Fruit fly (Drosophila melanogaster): ENCODE data around the gene CG31460.

Gene CG31460

dm6 chr3R:8523668-8524067 is 38.8 kb upstream of the CG31460 start, which contains the start of gene CG31259 (continued):
- TF ChIP-seq CG15514 (GFP tag; optimal IDR thresholded peaks at IDR 0.05) (no peak), nerfin-2 (GFP tag; IDR thresholded peaks at IDR 0.05; ENCODE audit: partially characterized antibody) (no peak), az2 (GFP tag; optimal IDR thresholded peaks at IDR 0.05) (no peak), knrl (GFP tag; IDR thresholded peaks at IDR 0.05; ENCODE audit: partially characterized antibody) (no peak), hth (optimal IDR thresholded peaks at IDR 0.05) (no peak), Lim3 (GFP tag; IDR thresholded peaks at IDR 0.05) (no peak), CG12104 (GFP tag; optimal IDR thresholded peaks at IDR 0.05) (no peak), p53 (GFP tag; optimal IDR thresholded peaks at IDR 0.05) (no peak), CG18619 (GFP tag; optimal IDR thresholded peaks at IDR 0.05) (no peak), CG4707 (GFP tag; optimal IDR thresholded peaks at IDR 0.05) (no peak), chinmo (GFP tag; IDR thresholded peaks at IDR 0.05; ENCODE audit: partially characterized antibody) (peak; percentile 66; the same call in 1 of the 4 replicates), tx (GFP tag; optimal IDR thresholded peaks at IDR 0.05) (no peak), BEAF-32 (GFP tag; optimal IDR thresholded peaks at IDR 0.05) (no peak), Rfx (GFP tag; IDR thresholded peaks at IDR 0.05) (no peak), CG12299 (tag; optimal IDR thresholded peaks at IDR 0.05) (no peak), CG11723 (GFP tag; optimal IDR thresholded peaks at IDR 0.05) (no peak), MBD-R2 (GFP tag; IDR thresholded peaks at IDR 0.05) (no peak), Ptx1 (GFP tag; IDR thresholded peaks at IDR 0.05) (no peak), sug (tag; optimal IDR thresholded peaks at IDR 0.05) (peak; percentile 86), Hr3 (GFP tag; optimal IDR thresholded peaks at IDR 0.05) (no peak), zfh2 (GFP tag; optimal IDR thresholded peaks at IDR 0.05) (no peak), Antp (GFP tag; optimal IDR thresholded peaks at IDR 0.05) (no peak), CG6765 (GFP tag; optimal IDR thresholded peaks at IDR 0.05) (no peak), CG10267 (tag; optimal IDR thresholded peaks at IDR 0.05) (no peak), Neu2 (GFP tag; optimal IDR thresholded peaks at IDR 0.05; ENCODE audit: borderline replicate concordance) (no peak), mirr (GFP tag; optimal IDR thresholded peaks at IDR 0.05) (peak; percentile 52), PHDP (tag; optimal IDR thresholded peaks at IDR 0.05) (no peak), grau (tag; optimal IDR thresholded peaks at IDR 0.05) (no peak), Hr78 (GFP tag; optimal IDR thresholded peaks at IDR 0.05) (no peak), da (GFP tag; optimal IDR thresholded peaks at IDR 0.05) (no peak), CG10565 (GFP tag; optimal IDR thresholded peaks at IDR 0.05) (no peak), CG12659 (GFP tag; optimal IDR thresholded peaks at IDR 0.05) (no peak), Dp (GFP tag; optimal IDR thresholded peaks at IDR 0.05) (no peak), Dad (GFP tag; optimal IDR thresholded peaks at IDR 0.05) (no peak), Dbx (GFP tag; IDR thresholded peaks at IDR 0.05) (no peak), Elba2 (GFP tag; optimal IDR thresholded peaks at IDR 0.05) (no peak), jing (GFP tag; optimal IDR thresholded peaks at IDR 0.05) (no peak), gsb-n (tag; optimal IDR thresholded peaks at IDR 0.05) (no peak), row (GFP tag; IDR thresholded peaks at IDR 0.05) (peak; percentile 16; the same call in 1 of the 3 replicates), bab2 (GFP tag; optimal IDR thresholded peaks at IDR 0.05) (no peak), Adf1 (GFP tag; IDR thresholded peaks at IDR 0.05) (no peak), trem (tag; optimal IDR thresholded peaks at IDR 0.05) (no peak), CG15011 (GFP tag; optimal IDR thresholded peaks at IDR 0.05) (no peak), Chrac-16 (GFP tag; optimal IDR thresholded peaks at IDR 0.05) (no peak), E2f1 (GFP tag; IDR thresholded peaks at IDR 0.05) (no peak), CG12744 (GFP tag; optimal IDR thresholded peaks at IDR 0.05) (no peak), Fer3 (tag; optimal IDR thresholded peaks at IDR 0.05) (no peak), Eip74EF (GFP tag; optimal IDR thresholded peaks at IDR 0.05) (no peak), pho (GFP tag; optimal IDR thresholded peaks at IDR 0.05) (no peak), CG16815 (GFP tag; optimal IDR thresholded peaks at IDR 0.05) (no peak), Oli (tag; optimal IDR thresholded peaks at IDR 0.05) (no peak)
